Worm (Caenorhabditis elegans): Measurements from ENCODE around the gene F28F9.3.

DNA sequence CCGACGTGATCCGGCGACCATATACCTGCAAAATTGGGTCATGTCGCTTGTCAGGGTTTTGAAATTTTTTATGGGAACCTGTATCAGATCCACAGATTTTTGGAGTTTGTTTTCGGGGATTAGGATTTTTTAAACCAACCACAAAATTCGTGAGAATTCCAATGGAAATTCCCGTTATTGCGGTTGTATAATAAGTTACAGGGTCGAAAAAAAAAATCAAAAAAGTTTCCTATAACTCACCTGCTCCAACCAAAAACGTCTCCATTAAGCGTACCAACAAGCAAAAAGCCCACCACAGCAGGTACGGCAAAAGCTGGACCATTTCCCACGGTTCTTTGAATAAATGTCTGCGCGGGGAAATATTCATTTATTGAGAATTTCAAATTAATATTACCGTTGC lies 36.3 kb downstream of the F28F9.3 start:
- TF ChIP-seq blmp-1 (tag; optimal IDR thresholded peaks at IDR 0.05; ENCODE audit: insufficient read depth): no peak
- TF ChIP-seq nhr-129 (tag; optimal IDR thresholded peaks at IDR 0.05): no peak
- no peak for TF ChIP-seq ama-1 (optimal IDR thresholded peaks at IDR 0.05)
- no peak for TF ChIP-seq ztf-1 (GFP tag; conservative IDR thresholded peaks at IDR 0.05)
- TF ChIP-seq lin-13 (GFP tag; optimal IDR thresholded peaks at IDR 0.05): no peak
- no peak for TF ChIP-seq nhr-77 (tag; optimal IDR thresholded peaks at IDR 0.05)
- no peak for TF ChIP-seq nhr-25 (tag; optimal IDR thresholded peaks at IDR 0.05)
- TF ChIP-seq lsy-2 (tag; optimal IDR thresholded peaks at IDR 0.05): no peak
- TF ChIP-seq nhr-23 (tag; optimal IDR thresholded peaks at IDR 0.05): no peak
- no peak for TF ChIP-seq snpc-4 (tag; optimal IDR thresholded peaks at IDR 0.05)
- no peak for TF ChIP-seq zag-1 (tag; optimal IDR thresholded peaks at IDR 0.05)
- no peak for TF ChIP-seq unc-39 (tag; optimal IDR thresholded peaks at IDR 0.05)
- TF ChIP-seq R02D3.7 (tag; optimal IDR thresholded peaks at IDR 0.05): no peak
- no peak for TF ChIP-seq nhr-6 (tag; optimal IDR thresholded peaks at IDR 0.05)
